Fruit fly (Drosophila melanogaster) whole organism, embryonic: ENCODE data around the gene CG13126.

Experiments used
- Ada2b ChIP-seq: fragments of 200-800 bp; sonication (Bioruptor generic); IDR thresholded peaks from 2 replicates; pipeline ENCODE4 v1.3.6; 2022; ENCODE audit warnings: missing biosample characterization, missing genetic modification characterization
- B-H2 ChIP-seq: fragments of 200-800 bp; sonication (Bioruptor generic); optimal IDR thresholded peaks from 2 replicates; lab custom pipeline; 2018; ENCODE audit warnings: missing biosample characterization, mild to moderate bottlenecking, missing genetic modification characterization
- BEAF-32 ChIP-seq: fragments of 200-800 bp; sonication (Bioruptor generic); optimal IDR thresholded peaks from 3 replicates; lab custom pipeline; 2017; ENCODE audit warnings: missing biosample characterization, missing genetic modification characterization, mild to moderate bottlenecking, moderate library complexity, missing genetic modification reagents
- CG1024 ChIP-seq: fragments of 200-800 bp; sonication (Bioruptor generic); IDR thresholded peaks from 2 replicates; pipeline ENCODE4 v1.3.6; 2022; ENCODE audit warnings: missing biosample characterization, missing genetic modification characterization
- CG10267 ChIP-seq: fragments of 200-800 bp; sonication (Bioruptor generic); optimal IDR thresholded peaks from 2 replicates; lab custom pipeline; 2018; ENCODE audit warnings: missing biosample characterization, mild to moderate bottlenecking, missing genetic modification characterization, moderate library complexity
- CG10654 ChIP-seq: fragments of 200-800 bp; sonication (Bioruptor generic); optimal IDR thresholded peaks from 2 replicates; lab custom pipeline; 2016; ENCODE audit warnings: missing biosample characterization, missing genetic modification characterization
- CG12769 ChIP-seq: fragments of 200-800 bp; sonication (Bioruptor generic); optimal IDR thresholded peaks from 2 replicates; lab custom pipeline; 2019; ENCODE audit warnings: missing biosample characterization, mild to moderate bottlenecking, missing genetic modification characterization, moderate library complexity
- CG15601 ChIP-seq: fragments of 200-800 bp; sonication (Bioruptor generic); optimal IDR thresholded peaks from 3 replicates; lab custom pipeline; 2019; ENCODE audit warnings: missing biosample characterization, mild to moderate bottlenecking, missing genetic modification characterization, moderate library complexity
- CG16779 ChIP-seq: fragments of 200-800 bp; sonication (Bioruptor generic); IDR thresholded peaks from 2 replicates; pipeline ENCODE4 v1.3.6; 2022; ENCODE audit warnings: missing biosample characterization, missing genetic modification characterization
- CG18262 ChIP-seq: fragments of 200-800 bp; optimal IDR thresholded peaks from 3 replicates; lab custom pipeline; 2019; ENCODE audit warnings: missing biosample characterization, mild to moderate bottlenecking, missing genetic modification characterization, moderate library complexity
- CG1832 ChIP-seq: fragments of 200-800 bp; sonication (Bioruptor generic); optimal IDR thresholded peaks from 2 replicates; lab custom pipeline; 2017; ENCODE audit warnings: missing biosample characterization, mild to moderate bottlenecking, missing genetic modification characterization, inconsistent platforms
- CG18764 ChIP-seq: fragments of 200-800 bp; sonication (Bioruptor generic); optimal IDR thresholded peaks from 3 replicates; lab custom pipeline; 2016; ENCODE audit warnings: missing biosample characterization, missing genetic modification characterization
- CG6254 ChIP-seq: fragments of 200-800 bp; sonication (Bioruptor generic); optimal IDR thresholded peaks from 3 replicates; lab custom pipeline; 2017; ENCODE audit warnings: mild to moderate bottlenecking, missing biosample characterization, missing genetic modification reagents, missing genetic modification characterization
- CG6813 ChIP-seq: fragments of 200-800 bp; sonication (Bioruptor generic); optimal IDR thresholded peaks from 2 replicates; lab custom pipeline; 2017; ENCODE audit warnings: missing biosample characterization, missing genetic modification characterization, mild to moderate bottlenecking, moderate library complexity, missing genetic modification reagents
- CG7963 ChIP-seq: fragments of 200-800 bp; sonication (Bioruptor generic); IDR thresholded peaks from 3 replicates; pipeline ENCODE4 v1.3.6; 2022; ENCODE audit warnings: missing biosample characterization, missing genetic modification characterization; ENCODE audit not compliant: partially characterized antibody
- CG8290 ChIP-seq, 3 experiments: fragments of 200-800 bp; sonication (Bioruptor generic); optimal IDR thresholded peaks; 2 replicates each; lab custom pipeline; 2016 to 2019; ENCODE audit warnings: missing biosample characterization in 3 of 3, missing genetic modification characterization in 3 of 3, mild to moderate bottlenecking in 2 of 3, moderate library complexity in 1 of 3
- Dip2 ChIP-seq: fragments of 200-800 bp; sonication (Bioruptor generic); IDR thresholded peaks from 2 replicates; pipeline ENCODE4 v1.3.6; 2022; ENCODE audit warnings: missing biosample characterization, missing genetic modification characterization
- Fer2 ChIP-seq: fragments of 200-800 bp; sonication (Bioruptor generic); optimal IDR thresholded peaks from 2 replicates; lab custom pipeline; 2018; ENCODE audit warnings: missing biosample characterization, mild to moderate bottlenecking, missing genetic modification characterization, moderate library complexity
- H15 ChIP-seq: fragments of 200-800 bp; sonication (Bioruptor generic); IDR thresholded peaks from 3 replicates; pipeline ENCODE4 v1.3.6; 2022; ENCODE audit warnings: missing biosample characterization, missing genetic modification characterization
- H2.0 ChIP-seq: fragments of 200-800 bp; sonication (Bioruptor generic); IDR thresholded peaks from 2 replicates; pipeline ENCODE4 v1.3.6; 2022; ENCODE audit warnings: missing biosample characterization, missing genetic modification characterization
- HmgD ChIP-seq: fragments of 200-800 bp; sonication (Bioruptor generic); optimal IDR thresholded peaks from 3 replicates; lab custom pipeline; 2016; ENCODE audit warnings: missing biosample characterization, missing genetic modification characterization
- MBD-R2 ChIP-seq: fragments of 200-800 bp; sonication (Bioruptor generic); IDR thresholded peaks from 2 replicates; pipeline ENCODE4 v1.3.6; 2022; ENCODE audit warnings: missing biosample characterization, missing genetic modification characterization
- MESR4 ChIP-seq: fragments of 200-800 bp; sonication (Bioruptor generic); optimal IDR thresholded peaks from 2 replicates; lab custom pipeline; 2018; ENCODE audit warnings: missing biosample characterization, mild to moderate bottlenecking, missing genetic modification characterization, moderate library complexity
- Poxn ChIP-seq: fragments of 200-800 bp; sonication (Bioruptor generic); IDR thresholded peaks from 2 replicates; pipeline ENCODE4 v1.3.6; 2022; ENCODE audit warnings: missing biosample characterization, missing genetic modification characterization
- Ptx1 ChIP-seq: fragments of 200-800 bp; sonication (Bioruptor generic); IDR thresholded peaks from 2 replicates; pipeline ENCODE4 v1.3.6; 2022; ENCODE audit warnings: missing biosample characterization, missing genetic modification characterization
- Sry-β ChIP-seq: fragments of 200-800 bp; sonication (Bioruptor generic); optimal IDR thresholded peaks from 2 replicates; lab custom pipeline; 2018; ENCODE audit warnings: missing biosample characterization, mild to moderate bottlenecking, missing genetic modification characterization, moderate library complexity
- Ssrp ChIP-seq: fragments of 200-800 bp; sonication (Bioruptor generic); optimal IDR thresholded peaks from 2 replicates; lab custom pipeline; 2018; ENCODE audit warnings: missing biosample characterization, mild to moderate bottlenecking, missing genetic modification characterization, moderate library complexity
- Xrp1 ChIP-seq: fragments of 200-800 bp; sonication (Bioruptor generic); IDR thresholded peaks from 2 replicates; pipeline ENCODE4 v1.3.6; 2022; ENCODE audit warnings: missing biosample characterization, missing genetic modification characterization
- amos ChIP-seq: fragments of 200-800 bp; sonication (Bioruptor generic); IDR thresholded peaks from 2 replicates; pipeline ENCODE4 v1.3.6; 2022; ENCODE audit warnings: missing biosample characterization, missing genetic modification characterization; ENCODE audit not compliant: partially characterized antibody
- bowl ChIP-seq: fragments of 200-800 bp; sonication (Bioruptor generic); IDR thresholded peaks from 2 replicates; pipeline ENCODE4 v1.3.6; 2022; ENCODE audit warnings: missing biosample characterization, missing genetic modification characterization
- crp ChIP-seq, 2 experiments: fragments of 200-800 bp; sonication (Bioruptor generic); optimal IDR thresholded peaks; 2 replicates in 1 of 2; 3 replicates in 1 of 2; lab custom pipeline; 2017; ENCODE audit warnings: missing biosample characterization in 2 of 2, missing genetic modification characterization in 2 of 2, mild to moderate bottlenecking in 1 of 2, moderate library complexity in 1 of 2
- dati ChIP-seq: fragments of 200-800 bp; sonication (Bioruptor generic); IDR thresholded peaks from 2 replicates; pipeline ENCODE4 v1.3.6; 2022; ENCODE audit warnings: missing biosample characterization, missing genetic modification characterization
- esg ChIP-seq: fragments of 200-800 bp; sonication (Bioruptor generic); conservative IDR thresholded peaks from 2 replicates; pipeline ENCODE4 v1.3.6; 2022; ENCODE audit warnings: missing biosample characterization, missing genetic modification characterization
- fd102C ChIP-seq: fragments of 200-800 bp; sonication (Bioruptor generic); optimal IDR thresholded peaks from 2 replicates; lab custom pipeline; 2018; ENCODE audit warnings: missing biosample characterization, mild to moderate bottlenecking, missing genetic modification characterization, moderate library complexity
- fd96Cb ChIP-seq: fragments of 200-800 bp; sonication (Bioruptor generic); optimal IDR thresholded peaks from 2 replicates; lab custom pipeline; 2018; ENCODE audit warnings: missing biosample characterization, mild to moderate bottlenecking, missing genetic modification characterization, moderate library complexity
- gfzf ChIP-seq: fragments of 200-800 bp; sonication (Bioruptor generic); optimal IDR thresholded peaks from 2 replicates; lab custom pipeline; 2016; ENCODE audit warnings: missing biosample characterization, mild to moderate bottlenecking, missing genetic modification characterization, moderate library complexity
- kni ChIP-seq: fragments of 200-800 bp; sonication (Bioruptor generic); optimal IDR thresholded peaks from 3 replicates; lab custom pipeline; 2017; ENCODE audit warnings: mild to moderate bottlenecking, missing biosample characterization, missing genetic modification reagents, missing genetic modification characterization
- lmd ChIP-seq: fragments of 200-800 bp; sonication (Bioruptor generic); IDR thresholded peaks from 2 replicates; pipeline ENCODE4 v1.3.6; 2022; ENCODE audit warnings: missing biosample characterization, missing genetic modification characterization
- maf-S ChIP-seq: fragments of 200-800 bp; sonication (Bioruptor generic); optimal IDR thresholded peaks from 2 replicates; lab custom pipeline; 2016; ENCODE audit warnings: missing biosample characterization, missing genetic modification characterization
- peb ChIP-seq: fragments of 200-800 bp; sonication (Bioruptor generic); IDR thresholded peaks from 2 replicates; pipeline ENCODE4 v1.3.6; 2022; ENCODE audit warnings: missing biosample characterization, missing genetic modification characterization
- ro ChIP-seq: fragments of 200-800 bp; sonication (Bioruptor generic); IDR thresholded peaks from 2 replicates; pipeline ENCODE4 v1.3.6; 2022; ENCODE audit warnings: missing biosample characterization, missing genetic modification characterization
- scrt ChIP-seq: fragments of 200-800 bp; sonication (Bioruptor generic); optimal IDR thresholded peaks from 2 replicates; lab custom pipeline; 2018; ENCODE audit warnings: missing biosample characterization, mild to moderate bottlenecking, missing genetic modification characterization, moderate library complexity
- sens-2 ChIP-seq: fragments of 200-800 bp; sonication (Bioruptor generic); IDR thresholded peaks from 2 replicates; pipeline ENCODE4 v1.3.6; 2022; ENCODE audit warnings: missing biosample characterization, missing genetic modification characterization
- tin ChIP-seq: fragments of 200-800 bp; sonication (Bioruptor generic); optimal IDR thresholded peaks from 3 replicates; lab custom pipeline; 2016; ENCODE audit warnings: missing biosample characterization, missing genetic modification characterization
- trh ChIP-seq: fragments of 200-800 bp; sonication (Bioruptor generic); optimal IDR thresholded peaks from 2 replicates; lab custom pipeline; 2016; ENCODE audit warnings: missing biosample characterization, missing genetic modification characterization
- tup ChIP-seq: fragments of 200-800 bp; sonication (Bioruptor generic); optimal IDR thresholded peaks from 2 replicates; lab custom pipeline; 2016; ENCODE audit warnings: missing biosample characterization, mild to moderate bottlenecking, missing genetic modification characterization, moderate library complexity
- yki ChIP-seq: fragments of >200 bp; optimal IDR thresholded peaks from 3 replicates; lab custom pipeline; 2018
- zen2 ChIP-seq: fragments of 200-800 bp; sonication (Bioruptor generic); IDR thresholded peaks from 3 replicates; pipeline ENCODE4 v1.3.6; 2022; ENCODE audit warnings: missing biosample characterization, missing genetic modification characterization; ENCODE audit not compliant: partially characterized antibody

The CG13126 gene

dm6 chr2L:9984078-9984772 lies 30.2 kb upstream of the CG13126 start, which contains the start of gene bib (continued):
- TF ChIP-seq CG10654 (GFP tag; lab: Kevin White, UChicago) (peak; percentile 71), ro (GFP tag; lab: Robert Waterston, UW) (no peak; the same call in 1 of the 2 replicates), amos (GFP tag; lab: Robert Waterston, UW) (peak; percentile 34; the same call in 1 of the 2 replicates), fd102C (peak; percentile 78), MBD-R2 (no peak), tin (GFP tag; lab: Kevin White, UChicago) (peak; percentile 85), HmgD (no peak), fd96Cb (tag; lab: Kevin White, UChicago) (peak; percentile 85), maf-S (GFP tag; lab: Kevin White, UChicago) (peak; percentile 1), CG10267 (tag; lab: Kevin White, UChicago) (peak; percentile 89), dati (GFP tag; lab: Robert Waterston, UW) (no peak), tup (GFP tag; lab: Kevin White, UChicago) (peak; percentile 52), MESR4 (GFP tag; lab: Kevin White, UChicago) (peak; percentile 8), CG6813 (GFP tag; lab: Kevin White, UChicago) (peak; percentile 87), Fer2 (tag; lab: Kevin White, UChicago) (peak; percentile 36), B-H2 (GFP tag; lab: Kevin White, UChicago) (no peak), CG7963 (no peak), Ssrp (tag; lab: Kevin White, UChicago) (peak; percentile 86), sens-2 (GFP tag; lab: Robert Waterston, UW) (peak; percentile 42; the same call in 1 of the 2 replicates), Poxn (GFP tag; lab: Robert Waterston, UW) (no peak), CG18262 (tag; lab: Kevin White, UChicago) (peak; percentile 96), CG8290 (GFP tag; optimal IDR thresholded peaks at IDR 0.05; lab: Kevin White, UChicago) (peak; percentile 82), CG8290 (tag; optimal IDR thresholded peaks at IDR 0.05; lab: Kevin White, UChicago) (peak; percentile 22 to 89), esg (peak; percentile 60), H2.0 (GFP tag; lab: Robert Waterston, UW) (0 out of 2 replicates have a peak, but pooled peaks have one; percentile 31), CG12769 (no peak), CG16779 (GFP tag; lab: Robert Waterston, UW) (0 out of 2 replicates have a peak, but pooled peaks have one; percentile 42), Ptx1 (GFP tag; lab: Robert Waterston, UW) (peak; percentile 67), kni (peak; percentile 68), CG6254 (GFP tag; lab: Kevin White, UChicago) (peak; percentile 85), CG1832 (GFP tag; lab: Kevin White, UChicago) (no peak), yki (no peak), lmd (GFP tag; lab: Robert Waterston, UW) (peak; percentile 74), zen2 (GFP tag; lab: Robert Waterston, UW) (peak; percentile 30; the same call in 1 of the 3 replicates), crp (GFP tag; optimal IDR thresholded peaks at IDR 0.05; lab: Kevin White, UChicago) (peak in 1 of 2 experiments; percentile 38), Dip2 (no peak), CG15601 (peak; percentile 86), BEAF-32 (no peak), scrt (GFP tag; lab: Kevin White, UChicago) (peak; percentile 94), trh (GFP tag; lab: Kevin White, UChicago) (peak; percentile 32), Xrp1 (GFP tag; lab: Robert Waterston, UW) (peak; percentile 89), H15 (GFP tag; lab: Robert Waterston, UW) (peak; percentile 64; the same call in 1 of the 3 replicates), CG18764 (peak; percentile 71), CG1024 (GFP tag; lab: Robert Waterston, UW) (no peak), bowl (0 out of 2 replicates have a peak, but pooled peaks have one; percentile 26), gfzf (GFP tag; lab: Kevin White, UChicago) (no peak), peb (peak; percentile 48), Ada2b (GFP tag; lab: Robert Waterston, UW) (peak; percentile 39; the same call in 1 of the 2 replicates), Sry-β (GFP tag; lab: Kevin White, UChicago) (peak; percentile 85)
